Worm (Caenorhabditis elegans) whole organism, mixed stage, embryonic: Measurements from ENCODE around the gene F36H12.17.

ENCODE experiments used
- M03D4.4 ChIP-seq: sonication (generic microtip); optimal IDR thresholded peaks from 2 replicates; lab custom pipeline; 2017; ENCODE audit warnings: mild to moderate bottlenecking, missing genetic modification characterization, missing compliant biosample characterization
- bed-3 ChIP-seq: fragments of 200-800 bp; sonication (Bioruptor generic); optimal IDR thresholded peaks from 3 replicates; lab custom pipeline; 2018; ENCODE audit warnings: mild to moderate bottlenecking, missing genetic modification characterization, moderate library complexity, missing compliant biosample characterization
- blmp-1 ChIP-seq: fragments of 150-350 bp; optimal IDR thresholded peaks from 2 replicates; lab custom pipeline; 2014; ENCODE audit warnings: missing biosample characterization, missing genetic modification characterization
- ceh-39 ChIP-seq: fragments of 150-350 bp; optimal IDR thresholded peaks from 2 replicates; lab custom pipeline; 2014; ENCODE audit warnings: missing biosample characterization, missing genetic modification characterization
- ceh-43 ChIP-seq: fragments of 200-800 bp; sonication (Bioruptor generic); optimal IDR thresholded peaks from 2 replicates; lab custom pipeline; 2018; ENCODE audit warnings: mild to moderate bottlenecking, missing genetic modification characterization, moderate library complexity, missing compliant biosample characterization
- ceh-83 ChIP-seq: fragments of 200-800 bp; sonication (Bioruptor generic); optimal IDR thresholded peaks from 2 replicates; lab custom pipeline; 2018; ENCODE audit warnings: mild to moderate bottlenecking, missing genetic modification characterization, missing compliant biosample characterization
- ces-1 ChIP-seq: fragments of 150-350 bp; optimal IDR thresholded peaks from 2 replicates; lab custom pipeline; 2014; ENCODE audit warnings: missing biosample characterization, missing genetic modification reagents, missing genetic modification characterization
- cnd-1 ChIP-seq: fragments of 200-800 bp; sonication (Bioruptor generic); optimal IDR thresholded peaks from 2 replicates; lab custom pipeline; 2018; ENCODE audit warnings: mild to moderate bottlenecking, missing genetic modification characterization, missing compliant biosample characterization
- drap-1 ChIP-seq: fragments of 200-800 bp; sonication (Bioruptor generic); optimal IDR thresholded peaks from 3 replicates; lab custom pipeline; 2018; ENCODE audit warnings: mild to moderate bottlenecking, missing genetic modification characterization, missing compliant biosample characterization
- elt-1 ChIP-seq: sonication (generic microtip); optimal IDR thresholded peaks from 2 replicates; lab custom pipeline; 2017; ENCODE audit warnings: missing genetic modification characterization, mild to moderate bottlenecking, missing compliant biosample characterization, antibody characterized with exemption, moderate library complexity, borderline replicate concordance; ENCODE audit not compliant: insufficient read depth
- elt-3 ChIP-seq: fragments of 150-350 bp; optimal IDR thresholded peaks from 2 replicates; lab custom pipeline; 2014; ENCODE audit warnings: missing biosample characterization, missing genetic modification characterization
- flh-1 ChIP-seq: fragments of 200-800 bp; sonication (Bioruptor generic); optimal IDR thresholded peaks from 2 replicates; lab custom pipeline; 2018; ENCODE audit warnings: mild to moderate bottlenecking, missing genetic modification characterization, moderate library complexity, missing compliant biosample characterization
- ham-2 ChIP-seq: fragments of 200-800 bp; sonication (Bioruptor generic); optimal IDR thresholded peaks from 2 replicates; lab custom pipeline; 2018; ENCODE audit warnings: mild to moderate bottlenecking, missing genetic modification characterization, missing compliant biosample characterization
- hlh-1 ChIP-seq: fragments of 150-350 bp; optimal IDR thresholded peaks from 2 replicates; lab custom pipeline; 2014; ENCODE audit warnings: missing biosample characterization, missing genetic modification reagents, missing genetic modification characterization
- lin-13 ChIP-seq: fragments of 150-350 bp; optimal IDR thresholded peaks from 2 replicates; lab custom pipeline; 2014; ENCODE audit warnings: missing biosample characterization, missing genetic modification characterization
- lsy-2 ChIP-seq: fragments of 150-350 bp; optimal IDR thresholded peaks from 2 replicates; lab custom pipeline; 2014; ENCODE audit warnings: missing biosample characterization, missing genetic modification characterization
- mab-5 ChIP-seq: fragments of 150-350 bp; optimal IDR thresholded peaks from 2 replicates; lab custom pipeline; 2014; ENCODE audit warnings: missing biosample characterization, missing genetic modification characterization
- mls-2 ChIP-seq: sonication (generic microtip); optimal IDR thresholded peaks from 2 replicates; lab custom pipeline; 2016; ENCODE audit warnings: mild to moderate bottlenecking, missing genetic modification characterization, moderate library complexity, missing compliant biosample characterization
- nhr-12 ChIP-seq: fragments of 150-350 bp; optimal IDR thresholded peaks from 2 replicates; lab custom pipeline; 2014; ENCODE audit warnings: missing biosample characterization, missing genetic modification characterization
- nhr-237 ChIP-seq: fragments of 150-350 bp; optimal IDR thresholded peaks from 2 replicates; lab custom pipeline; 2014; ENCODE audit warnings: missing biosample characterization, missing genetic modification characterization
- nhr-28 ChIP-seq: fragments of 150-350 bp; optimal IDR thresholded peaks from 2 replicates; lab custom pipeline; 2014; ENCODE audit warnings: missing biosample characterization, missing genetic modification characterization
- nhr-76 ChIP-seq: sonication (generic microtip); optimal IDR thresholded peaks from 2 replicates; lab custom pipeline; 2017; ENCODE audit warnings: missing biosample characterization, missing genetic modification characterization
- pha-4 ChIP-seq: fragments of 150-350 bp; optimal IDR thresholded peaks from 2 replicates; lab custom pipeline; 2018; ENCODE audit warnings: missing biosample characterization, missing genetic modification reagents, missing genetic modification characterization
- sem-2 ChIP-seq: fragments of 200-800 bp; sonication (Bioruptor generic); optimal IDR thresholded peaks from 2 replicates; lab custom pipeline; 2018; ENCODE audit warnings: mild to moderate bottlenecking, missing genetic modification characterization, missing compliant biosample characterization
- snpc-4 ChIP-seq: fragments of 150-350 bp; optimal IDR thresholded peaks from 2 replicates; lab custom pipeline; 2014; ENCODE audit warnings: missing biosample characterization, missing genetic modification characterization
- tbx-8 ChIP-seq: fragments of 200-800 bp; sonication (Bioruptor generic); optimal IDR thresholded peaks from 2 replicates; lab custom pipeline; 2018; ENCODE audit warnings: mild to moderate bottlenecking, missing genetic modification characterization, moderate library complexity, missing compliant biosample characterization
- unc-120 ChIP-seq: sonication (generic microtip); optimal IDR thresholded peaks from 2 replicates; lab custom pipeline; 2017; ENCODE audit warnings: missing genetic modification characterization, missing compliant biosample characterization; ENCODE audit not compliant: poor library complexity, severe bottlenecking
- unc-39 ChIP-seq: fragments of 150-350 bp; optimal IDR thresholded peaks from 2 replicates; lab custom pipeline; 2014; ENCODE audit warnings: missing biosample characterization, missing genetic modification characterization
- unc-62 ChIP-seq: fragments of 150-350 bp; optimal IDR thresholded peaks from 2 replicates; lab custom pipeline; 2014; ENCODE audit warnings: missing biosample characterization, missing genetic modification reagents, missing genetic modification characterization
- zip-8 ChIP-seq: fragments of 150-350 bp; optimal IDR thresholded peaks from 2 replicates; lab custom pipeline; 2014; ENCODE audit warnings: missing biosample characterization, missing genetic modification characterization
- ztf-11 ChIP-seq: fragments of 150-350 bp; optimal IDR thresholded peaks from 2 replicates; lab custom pipeline; 2014; ENCODE audit warnings: missing biosample characterization, missing genetic modification characterization

F36H12.17 gene

ce11 chrIV:5290547-5290946 is 12.9 kb upstream of the F36H12.17 start, which contains the start of gene nlp-47:
TSS of gene nlp-47 (plus strand) at chrIV:5290847.
- TF ChIP-seq ceh-83 (GFP tag; lab: Kevin White, UChicago) = no peak

ce11 chrIV:5288932-5289331 is 11.3 kb upstream of the F36H12.17 start:
- TF ChIP-seq ceh-83 (GFP tag; lab: Kevin White, UChicago) (no peak), elt-1 (tag; lab: Kevin White, UChicago) (no peak), M03D4.4 (tag; lab: Kevin White, UChicago) (no peak), zip-8 (tag; lab: Kevin White, UChicago) (no peak), snpc-4 (no peak), drap-1 (GFP tag; lab: Kevin White, UChicago) (no peak), hlh-1 (tag; lab: Kevin White, UChicago) (no peak), ztf-11 (tag; lab: Kevin White, UChicago) (no peak), nhr-237 (tag; lab: Kevin White, UChicago) (no peak), nhr-28 (tag; lab: Kevin White, UChicago) (no peak), flh-1 (no peak), ceh-43 (GFP tag; lab: Kevin White, UChicago) (no peak)

ce11 chrIV:5287190-5287589 is 9.5 kb upstream of the F36H12.17 start:
- TF ChIP-seq M03D4.4 (tag; lab: Kevin White, UChicago) (no peak), elt-3 (tag; lab: Kevin White, UChicago) (no peak), unc-39 (tag; lab: Kevin White, UChicago) (no peak), mab-5 (tag; lab: Kevin White, UChicago) (no peak), ham-2 (no peak), nhr-237 (tag; lab: Kevin White, UChicago) (no peak), nhr-76 (tag; lab: Kevin White, UChicago) (no peak), ceh-43 (GFP tag; lab: Kevin White, UChicago) (no peak), zip-8 (tag; lab: Kevin White, UChicago) (no peak), sem-2 (GFP tag; lab: Kevin White, UChicago) (no peak), ces-1 (no peak), pha-4 (tag; lab: Kevin White, UChicago) (no peak), tbx-8 (GFP tag; lab: Kevin White, UChicago) (no peak)
- TF ChIP-seq, all 35 proteins: peak for 0

ce11 chrIV:5281457-5281856 is 3.8 kb upstream of the F36H12.17 start:
- TF ChIP-seq drap-1 (GFP tag; lab: Kevin White, UChicago) (no peak), bed-3 (no peak), nhr-237 (tag; lab: Kevin White, UChicago) (no peak), mls-2 (tag; lab: Kevin White, UChicago) (no peak), elt-1 (tag; lab: Kevin White, UChicago) (no peak), mab-5 (tag; lab: Kevin White, UChicago) (no peak), lin-13 (no peak), blmp-1 (tag; lab: Kevin White, UChicago) (no peak), nhr-28 (tag; lab: Kevin White, UChicago) (no peak), tbx-8 (GFP tag; lab: Kevin White, UChicago) (no peak), cnd-1 (tag; lab: Kevin White, UChicago) (no peak), ceh-39 (tag; lab: Kevin White, UChicago) (no peak), ces-1 (no peak), nhr-76 (tag; lab: Kevin White, UChicago) (no peak), unc-62 (GFP tag; lab: Kevin White, UChicago) (no peak), pha-4 (tag; lab: Kevin White, UChicago) (no peak), unc-120 (no peak)

ce11 chrIV:5274123-5274581 is 3.5 kb downstream of the F36H12.17 start, which contains the start of gene slfl-4:
TSS of gene slfl-4 (plus strand) at chrIV:5274531.
- TF ChIP-seq snpc-4 (no peak), blmp-1 (tag; lab: Kevin White, UChicago) (no peak), lin-13 (no peak), hlh-1 (tag; lab: Kevin White, UChicago) (no peak), ces-1 (no peak)

ce11 chrIV:5273385-5273784 is 4.3 kb downstream of the F36H12.17 start:
- TF ChIP-seq ceh-43 (GFP tag; lab: Kevin White, UChicago) (no peak), blmp-1 (tag; lab: Kevin White, UChicago) (no peak), cnd-1 (tag; lab: Kevin White, UChicago) (no peak), hlh-1 (tag; lab: Kevin White, UChicago) (no peak), nhr-28 (tag; lab: Kevin White, UChicago) (no peak), M03D4.4 (tag; lab: Kevin White, UChicago) (no peak), lsy-2 (tag; lab: Kevin White, UChicago) (no peak), snpc-4 (no peak), ceh-83 (GFP tag; lab: Kevin White, UChicago) (no peak), drap-1 (GFP tag; lab: Kevin White, UChicago) (no peak), nhr-12 (tag; lab: Kevin White, UChicago) (no peak)
